Worm (Caenorhabditis elegans): Measurements from ENCODE around the gene dpy-26.

- TF ChIP-seq him-1 (tag; optimal IDR thresholded peaks at IDR 0.05) = no peak
- TF ChIP-seq W03F9.2 (tag; optimal IDR thresholded peaks at IDR 0.05) = no peak
These were observed 30.7 kb downstream of the dpy-26 start, which contains the start of gene ugt-65 for ce11 chrIV:12420455-12420854.

All from whole organism, L4/young adult.